Fruit fly (Drosophila melanogaster) whole organism, pupa: Measurements from ENCODE around the gene CG14535.

Experiments
- CG10348 ChIP-seq: fragments of 200-800 bp; sonication (Bioruptor generic); IDR thresholded peaks from 2 replicates; pipeline ENCODE4 v1.3.6; 2022; ENCODE audit warnings: missing biosample characterization, missing genetic modification characterization
- CG12605 ChIP-seq: fragments of 200-800 bp; sonication (Bioruptor generic); IDR thresholded peaks from 2 replicates; pipeline ENCODE4 v1.3.6; 2022; ENCODE audit warnings: missing biosample characterization, missing genetic modification characterization
- CG13204 ChIP-seq: fragments of 200-800 bp; sonication (Bioruptor generic); optimal IDR thresholded peaks from 2 replicates; lab custom pipeline; 2018; ENCODE audit warnings: missing biosample characterization, mild to moderate bottlenecking, missing genetic modification characterization, moderate library complexity
- CG14655 ChIP-seq: fragments of 200-800 bp; sonication (Bioruptor generic); optimal IDR thresholded peaks from 3 replicates; lab custom pipeline; 2017; ENCODE audit warnings: mild to moderate bottlenecking, missing biosample characterization, missing genetic modification reagents, missing genetic modification characterization
- CG15710 ChIP-seq: fragments of 200-800 bp; sonication (Bioruptor generic); optimal IDR thresholded peaks from 2 replicates; lab custom pipeline; 2018; ENCODE audit warnings: missing biosample characterization, mild to moderate bottlenecking, missing genetic modification characterization, moderate library complexity
- CG17806 ChIP-seq: fragments of 200-800 bp; sonication (Bioruptor generic); optimal IDR thresholded peaks from 2 replicates; lab custom pipeline; 2018; ENCODE audit warnings: missing biosample characterization, mild to moderate bottlenecking, missing genetic modification characterization, moderate library complexity
- CG32121 ChIP-seq: fragments of 200-800 bp; sonication (Bioruptor generic); IDR thresholded peaks from 2 replicates; pipeline ENCODE4 v1.3.6; 2022; ENCODE audit warnings: missing biosample characterization, missing genetic modification characterization
- CG34367 ChIP-seq: fragments of 200-800 bp; sonication (Bioruptor generic); optimal IDR thresholded peaks from 2 replicates; lab custom pipeline; 2018; ENCODE audit warnings: missing biosample characterization, mild to moderate bottlenecking, missing genetic modification characterization
- CG4496 ChIP-seq: fragments of 200-800 bp; sonication (Bioruptor generic); IDR thresholded peaks from 3 replicates; pipeline ENCODE4 v1.3.6; 2022; ENCODE audit warnings: missing biosample characterization, missing genetic modification characterization
- CG8159 ChIP-seq: fragments of 200-800 bp; sonication (Bioruptor generic); optimal IDR thresholded peaks from 3 replicates; lab custom pipeline; 2018; ENCODE audit warnings: missing biosample characterization, mild to moderate bottlenecking, missing genetic modification characterization, moderate library complexity
- CG8301 ChIP-seq: fragments of 200-800 bp; sonication (Bioruptor generic); optimal IDR thresholded peaks from 2 replicates; lab custom pipeline; 2018; ENCODE audit warnings: missing biosample characterization, mild to moderate bottlenecking, missing genetic modification characterization
- CG9948 ChIP-seq: fragments of 200-800 bp; sonication (Bioruptor generic); optimal IDR thresholded peaks from 2 replicates; lab custom pipeline; 2018; ENCODE audit warnings: missing biosample characterization, mild to moderate bottlenecking, missing genetic modification characterization, moderate library complexity
- D1 ChIP-seq: fragments of 200-800 bp; sonication (Bioruptor generic); optimal IDR thresholded peaks from 2 replicates; lab custom pipeline; 2018; ENCODE audit warnings: missing biosample characterization, mild to moderate bottlenecking, missing genetic modification characterization, moderate library complexity
- EcR ChIP-seq: fragments of 200-800 bp; sonication (Bioruptor generic); optimal IDR thresholded peaks from 3 replicates; lab custom pipeline; 2019; ENCODE audit warnings: missing biosample characterization, missing genetic modification characterization, mild to moderate bottlenecking, moderate library complexity, missing genetic modification reagents
- Ets98B ChIP-seq: fragments of 200-800 bp; sonication (Bioruptor generic); IDR thresholded peaks from 2 replicates; pipeline ENCODE4 v1.3.6; 2022; ENCODE audit warnings: missing biosample characterization, missing genetic modification characterization
- Pif1A ChIP-seq: fragments of 200-800 bp; sonication (Bioruptor generic); optimal IDR thresholded peaks from 3 replicates; lab custom pipeline; 2016; ENCODE audit warnings: missing biosample characterization, missing genetic modification characterization
- Pif1B ChIP-seq: fragments of 200-800 bp; sonication (Bioruptor generic); optimal IDR thresholded peaks from 3 replicates; lab custom pipeline; 2016; ENCODE audit warnings: missing biosample characterization, missing genetic modification characterization
- Snoo ChIP-seq: fragments of 200-800 bp; sonication (Bioruptor generic); optimal IDR thresholded peaks from 3 replicates; lab custom pipeline; 2017; ENCODE audit warnings: missing biosample characterization, mild to moderate bottlenecking, missing genetic modification characterization, inconsistent platforms
- fd96Ca ChIP-seq: fragments of 200-800 bp; sonication (Bioruptor generic); IDR thresholded peaks from 3 replicates; pipeline ENCODE4 v1.3.6; 2022; ENCODE audit warnings: missing biosample characterization, missing genetic modification characterization
- gl ChIP-seq: fragments of 200-800 bp; sonication (Bioruptor generic); optimal IDR thresholded peaks from 2 replicates; lab custom pipeline; 2018; ENCODE audit warnings: missing biosample characterization, mild to moderate bottlenecking, missing genetic modification characterization
- rn ChIP-seq: fragments of 200-800 bp; sonication (Bioruptor generic); IDR thresholded peaks from 2 replicates; pipeline ENCODE4 v1.3.6; 2022; ENCODE audit warnings: missing biosample characterization, missing genetic modification characterization

CG14535 gene

dm6 chr2L:7856380-7857127, 1.3 kb upstream of the CG14535 start, which contains the start of gene lectin-28C:
Gene lectin-28C (plus strand): TSS chr2L:7857077.
- TF ChIP-seq CG8159 (tag; lab: Kevin White, UChicago), result peak; percentile 20
- TF ChIP-seq CG4496 (GFP tag; lab: Robert Waterston, UW), result peak; percentile 65
- TF ChIP-seq EcR (GFP tag; lab: Kevin White, UChicago), result peak; percentile 92

DNA sequence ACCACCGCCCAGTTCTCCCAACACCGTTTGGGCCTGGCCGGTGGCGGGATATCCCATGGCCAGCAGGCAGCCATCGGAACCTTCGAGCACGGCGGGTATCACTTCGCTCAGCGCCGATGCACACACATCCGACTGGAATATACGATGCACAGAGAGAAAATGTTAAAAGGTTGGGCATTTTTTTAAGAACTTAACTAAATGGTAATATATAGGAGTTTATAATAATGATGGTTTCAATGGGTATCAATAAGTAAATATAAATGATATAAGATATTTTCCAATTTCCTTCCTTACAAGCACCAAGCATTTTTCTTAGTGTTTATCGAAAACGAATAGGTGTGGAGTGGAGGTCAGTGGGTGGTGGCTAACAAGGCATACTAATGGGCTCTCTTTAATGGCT, 3.7 kb downstream of the CG14535 start:
- TF ChIP-seq CG14655 (peak; percentile 9), CG8159 (tag; lab: Kevin White, UChicago) (peak; percentile 0), CG17806 (tag; lab: Kevin White, UChicago) (peak; percentile 2), gl (tag; lab: Kevin White, UChicago) (no peak)

DNA sequence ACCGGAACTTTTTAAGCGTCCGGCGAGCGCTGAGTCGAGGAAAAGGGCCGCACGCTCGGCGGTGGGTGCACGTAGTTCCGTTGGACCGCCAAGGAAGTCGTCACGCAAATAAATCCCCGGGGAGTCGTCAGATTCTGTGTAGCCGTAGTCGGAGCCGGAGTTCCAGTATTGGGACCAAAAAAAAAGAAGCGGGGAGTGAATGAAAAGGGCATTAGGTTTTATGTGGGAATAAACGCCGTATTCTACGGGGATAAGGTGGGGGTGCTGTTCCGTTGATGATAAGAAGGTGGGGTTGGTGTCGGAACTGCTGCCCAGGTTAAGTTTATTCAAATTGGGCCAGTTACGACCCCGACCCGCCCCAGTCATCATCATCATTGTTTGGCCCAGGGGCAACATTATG, 4.9 kb downstream of the CG14535 start:
- TF ChIP-seq rn (GFP tag; lab: Robert Waterston, UW) (no peak), CG12605 (no peak), CG9948 (no peak), D1 (tag; lab: Kevin White, UChicago) (no peak), Pif1A (GFP tag; lab: Kevin White, UChicago) (no peak), CG34367 (tag; lab: Kevin White, UChicago) (no peak), CG15710 (tag; lab: Kevin White, UChicago) (no peak), CG4496 (GFP tag; lab: Robert Waterston, UW) (no peak), gl (tag; lab: Kevin White, UChicago) (no peak), CG8159 (tag; lab: Kevin White, UChicago) (no peak), Pif1B (GFP tag; lab: Kevin White, UChicago) (no peak), EcR (GFP tag; lab: Kevin White, UChicago) (no peak), CG14655 (no peak)

DNA sequence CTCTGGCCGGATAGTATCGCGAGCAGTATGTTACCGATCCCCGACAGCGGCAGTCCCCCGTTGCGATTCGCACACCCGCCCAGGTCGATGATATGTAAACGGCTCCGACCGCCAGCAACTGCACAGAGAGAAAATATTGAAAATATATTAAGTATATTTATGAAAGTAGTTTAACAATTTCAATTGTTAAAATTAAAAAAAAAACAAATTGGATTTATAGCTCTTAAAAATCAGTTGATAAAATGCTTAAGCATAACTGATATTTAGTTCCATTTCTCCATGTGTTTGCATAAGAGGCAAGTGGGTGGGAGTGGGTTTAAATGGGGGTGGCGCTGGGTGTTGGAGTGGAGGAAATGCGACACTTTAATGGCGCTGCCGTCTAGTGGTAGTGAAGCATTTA, 5.8 kb downstream of the CG14535 start:
- peak; percentile 20 for TF ChIP-seq CG8159 (tag; lab: Kevin White, UChicago)
- 0 out of 2 replicates have a peak, but pooled peaks have one; percentile 15 for TF ChIP-seq CG32121 (GFP tag; lab: Robert Waterston, UW)
- peak; percentile 12 for TF ChIP-seq CG14655
- no peak for TF ChIP-seq Snoo (tag; lab: Kevin White, UChicago)
- TF ChIP-seq, all 21 proteins: peak for 3

DNA sequence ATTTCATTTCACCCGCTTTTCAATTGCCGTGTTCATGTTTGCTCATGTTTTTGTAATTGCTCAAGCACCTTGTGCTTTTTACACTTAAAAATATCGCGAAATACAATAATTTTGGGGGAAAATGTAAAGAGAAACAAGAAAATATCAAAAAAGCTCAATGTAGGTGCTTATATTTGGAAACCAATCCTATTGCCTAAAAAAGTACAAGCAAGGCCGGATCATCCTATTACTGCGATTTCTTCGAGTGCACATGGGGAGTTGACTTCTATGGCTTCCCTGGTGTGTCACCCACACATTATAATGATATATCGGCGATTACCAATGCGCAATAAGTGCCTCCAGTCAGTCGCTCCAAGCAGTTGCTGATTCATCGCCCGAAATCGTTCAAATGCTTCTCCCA, 14.0 kb downstream of the CG14535 start:
- no peak for TF ChIP-seq CG15710 (tag; lab: Kevin White, UChicago)
- no peak for TF ChIP-seq CG9948
- TF ChIP-seq CG4496 (GFP tag; lab: Robert Waterston, UW), result no peak
- TF ChIP-seq gl (tag; lab: Kevin White, UChicago), result no peak
- TF ChIP-seq CG8301, result no peak
- no peak for TF ChIP-seq Pif1B (GFP tag; lab: Kevin White, UChicago)
- TF ChIP-seq, all 21 proteins: peak for 0

- TF ChIP-seq CG10348 (GFP tag; lab: Robert Waterston, UW), result no peak
- no peak for TF ChIP-seq Snoo (tag; lab: Kevin White, UChicago)
- no peak for TF ChIP-seq D1 (tag; lab: Kevin White, UChicago)
- no peak for TF ChIP-seq CG8159 (tag; lab: Kevin White, UChicago)
- no peak for TF ChIP-seq CG17806 (tag; lab: Kevin White, UChicago)
- TF ChIP-seq Ets98B, result no peak
- no peak for TF ChIP-seq gl (tag; lab: Kevin White, UChicago)
- no peak for TF ChIP-seq Pif1A (GFP tag; lab: Kevin White, UChicago)
- no peak for TF ChIP-seq CG15710 (tag; lab: Kevin White, UChicago)
- no peak for TF ChIP-seq CG4496 (GFP tag; lab: Robert Waterston, UW)
- TF ChIP-seq CG14655, result no peak
- no peak for TF ChIP-seq CG9948
- no peak for TF ChIP-seq EcR (GFP tag; lab: Kevin White, UChicago)
- TF ChIP-seq CG12605, result no peak
- TF ChIP-seq CG34367 (tag; lab: Kevin White, UChicago), result no peak
- no peak for TF ChIP-seq CG13204 (GFP tag; lab: Kevin White, UChicago)
- no peak for TF ChIP-seq CG32121 (GFP tag; lab: Robert Waterston, UW)
- TF ChIP-seq Pif1B (GFP tag; lab: Kevin White, UChicago), result no peak
- no peak for TF ChIP-seq rn (GFP tag; lab: Robert Waterston, UW)
Observed at dm6 chr2L:7840152-7840551, 15.1 kb downstream of the CG14535 start, which contains the start of gene CG14537. Gene CG14537 (plus strand): TSS chr2L:7840452.

DNA sequence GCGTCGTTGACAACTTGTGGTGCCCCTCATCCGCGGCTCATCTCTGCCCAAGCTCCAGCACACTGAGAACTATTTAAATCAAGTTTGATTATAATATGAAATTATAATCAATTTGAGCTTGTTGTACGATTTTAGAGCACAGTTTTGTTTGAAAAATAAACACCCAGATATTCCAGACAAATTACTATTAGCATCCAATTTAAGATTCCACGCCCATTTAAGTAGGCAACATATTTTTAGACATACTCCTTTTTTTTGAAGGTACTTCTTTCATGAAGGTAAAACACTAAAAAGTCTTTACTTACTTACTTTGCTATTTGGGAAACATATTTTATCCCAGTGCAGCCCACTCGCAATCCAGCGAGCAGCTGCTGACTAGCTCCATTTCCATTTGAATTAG, 17.3 kb downstream of the CG14535 start:
- no peak for TF ChIP-seq CG17806 (tag; lab: Kevin White, UChicago)
- no peak for TF ChIP-seq Pif1B (GFP tag; lab: Kevin White, UChicago)
- TF ChIP-seq Pif1A (GFP tag; lab: Kevin White, UChicago), result no peak
- no peak for TF ChIP-seq CG34367 (tag; lab: Kevin White, UChicago)
- TF ChIP-seq CG15710 (tag; lab: Kevin White, UChicago), result no peak
- TF ChIP-seq EcR (GFP tag; lab: Kevin White, UChicago), result no peak
- TF ChIP-seq gl (tag; lab: Kevin White, UChicago), result no peak
- TF ChIP-seq Snoo (tag; lab: Kevin White, UChicago), result no peak
- TF ChIP-seq CG8159 (tag; lab: Kevin White, UChicago), result no peak
- no peak for TF ChIP-seq fd96Ca
- TF ChIP-seq CG12605, result no peak
- TF ChIP-seq CG4496 (GFP tag; lab: Robert Waterston, UW), result no peak
- TF ChIP-seq D1 (tag; lab: Kevin White, UChicago), result no peak
- no peak for TF ChIP-seq CG14655
- TF ChIP-seq rn (GFP tag; lab: Robert Waterston, UW), result no peak
- TF ChIP-seq CG13204 (GFP tag; lab: Kevin White, UChicago), result no peak
- no peak for TF ChIP-seq CG32121 (GFP tag; lab: Robert Waterston, UW)
- no peak for TF ChIP-seq CG8301
- no peak for TF ChIP-seq CG9948
- no peak for TF ChIP-seq Ets98B
- TF ChIP-seq, all 21 proteins: peak for 0
